Fruit fly (Drosophila melanogaster) whole organism, embryonic: ENCODE measurements around the gene CG33282.
A peak's percentile ranks its signal among the peaks of the same experiment; 100 is the strongest.

Source experiments
- Atf3 ChIP-seq: fragments of 200-800 bp; sonication (Bioruptor generic); optimal IDR thresholded peaks from 3 replicates; lab custom pipeline; 2016; ENCODE audit warnings: missing biosample characterization, missing genetic modification characterization
- CG10274 ChIP-seq: fragments of 200-800 bp; sonication (Bioruptor generic); optimal IDR thresholded peaks from 3 replicates; lab custom pipeline; 2017; ENCODE audit warnings: missing biosample characterization, mild to moderate bottlenecking, missing genetic modification characterization
- CG12155 ChIP-seq: fragments of 200-800 bp; sonication (Bioruptor generic); optimal IDR thresholded peaks from 3 replicates; lab custom pipeline; 2016; ENCODE audit warnings: missing biosample characterization, missing genetic modification characterization
- CG13775 ChIP-seq: fragments of 200-800 bp; sonication (Bioruptor generic); optimal IDR thresholded peaks from 3 replicates; lab custom pipeline; 2017; ENCODE audit warnings: missing biosample characterization, mild to moderate bottlenecking, missing genetic modification characterization
- CG14965 ChIP-seq: fragments of 200-800 bp; sonication (Bioruptor generic); optimal IDR thresholded peaks from 2 replicates; lab custom pipeline; 2016; ENCODE audit warnings: missing biosample characterization, missing genetic modification characterization, borderline replicate concordance
- CG1602 ChIP-seq: fragments of 200-800 bp; sonication (Bioruptor generic); optimal IDR thresholded peaks from 3 replicates; lab custom pipeline; 2016; ENCODE audit warnings: missing biosample characterization, missing genetic modification characterization
- CG1603 ChIP-seq: fragments of 200-800 bp; sonication (Bioruptor generic); optimal IDR thresholded peaks from 2 replicates; lab custom pipeline; 2019; ENCODE audit warnings: missing biosample characterization, mild to moderate bottlenecking, missing genetic modification characterization, moderate library complexity
- CG16815 ChIP-seq: fragments of 200-800 bp; sonication (Bioruptor generic); optimal IDR thresholded peaks from 3 replicates; lab custom pipeline; 2017; ENCODE audit warnings: missing biosample characterization, mild to moderate bottlenecking, missing genetic modification characterization
- CG17186 ChIP-seq: fragments of 200-800 bp; sonication (Bioruptor generic); optimal IDR thresholded peaks from 3 replicates; lab custom pipeline; 2017; ENCODE audit warnings: missing biosample characterization, missing genetic modification reagents, missing genetic modification characterization
- CG17328 ChIP-seq: fragments of 200-800 bp; sonication (Bioruptor generic); IDR thresholded peaks from 2 replicates; pipeline ENCODE4 v1.3.6; 2022; ENCODE audit warnings: missing biosample characterization, missing genetic modification characterization
- CG17912 ChIP-seq: fragments of 200-800 bp; sonication (Bioruptor generic); optimal IDR thresholded peaks from 2 replicates; lab custom pipeline; 2018; ENCODE audit warnings: missing biosample characterization, mild to moderate bottlenecking, missing genetic modification characterization
- CG18011 ChIP-seq: fragments of 200-800 bp; sonication (Bioruptor generic); optimal IDR thresholded peaks from 2 replicates; lab custom pipeline; 2017; ENCODE audit warnings: missing biosample characterization, missing genetic modification characterization, mild to moderate bottlenecking, moderate library complexity, missing genotype
- CG2120 ChIP-seq: fragments of 200-800 bp; sonication (Bioruptor generic); optimal IDR thresholded peaks from 3 replicates; lab custom pipeline; 2016; ENCODE audit warnings: missing biosample characterization, missing genetic modification characterization
- CG2678 ChIP-seq: fragments of 200-800 bp; sonication (Bioruptor generic); optimal IDR thresholded peaks from 3 replicates; lab custom pipeline; 2019; ENCODE audit warnings: missing biosample characterization, mild to moderate bottlenecking, missing genetic modification characterization, moderate library complexity
- CG31388 ChIP-seq: fragments of 200-800 bp; sonication (Bioruptor generic); optimal IDR thresholded peaks from 2 replicates; lab custom pipeline; 2016; ENCODE audit warnings: missing biosample characterization, missing genetic modification characterization
- CG3163 ChIP-seq: fragments of 200-800 bp; sonication (Bioruptor generic); optimal IDR thresholded peaks from 3 replicates; lab custom pipeline; 2016; ENCODE audit warnings: missing biosample characterization, missing genetic modification characterization
- CG3838 ChIP-seq: fragments of 200-800 bp; sonication (Bioruptor generic); optimal IDR thresholded peaks from 3 replicates; lab custom pipeline; 2016; ENCODE audit warnings: missing biosample characterization, missing genetic modification characterization
- CG4360 ChIP-seq: fragments of 200-800 bp; sonication (Bioruptor generic); IDR thresholded peaks from 2 replicates; pipeline ENCODE4 v1.3.6; 2022; ENCODE audit warnings: missing biosample characterization, missing genetic modification characterization
- CG4820 ChIP-seq: fragments of 200-800 bp; sonication (Bioruptor generic); optimal IDR thresholded peaks from 3 replicates; lab custom pipeline; 2016; ENCODE audit warnings: missing biosample characterization, missing genetic modification characterization
- CG7786 ChIP-seq: fragments of 200-800 bp; sonication (Bioruptor generic); optimal IDR thresholded peaks from 2 replicates; lab custom pipeline; 2016; ENCODE audit warnings: missing biosample characterization, missing genetic modification characterization
- CG7839 ChIP-seq: fragments of 200-800 bp; sonication (Bioruptor generic); optimal IDR thresholded peaks from 3 replicates; lab custom pipeline; 2018; ENCODE audit warnings: missing biosample characterization, mild to moderate bottlenecking, missing genetic modification characterization, moderate library complexity
- CG8765 ChIP-seq: fragments of 200-800 bp; sonication (Bioruptor generic); IDR thresholded peaks from 2 replicates; pipeline ENCODE4 v1.3.6; 2022; ENCODE audit warnings: missing biosample characterization, missing genetic modification characterization
- CG9609 ChIP-seq: fragments of 200-800 bp; sonication (Bioruptor generic); optimal IDR thresholded peaks from 3 replicates; lab custom pipeline; 2016; ENCODE audit warnings: missing biosample characterization, missing genetic modification characterization
- CTCF ChIP-seq: fragments of 200-800 bp; sonication (Bioruptor generic); optimal IDR thresholded peaks from 2 replicates; lab custom pipeline; 2017; ENCODE audit warnings: missing biosample characterization, mild to moderate bottlenecking, missing genetic modification characterization, moderate library complexity
- D19A ChIP-seq: fragments of 200-800 bp; optimal IDR thresholded peaks from 3 replicates; lab custom pipeline; 2019; ENCODE audit warnings: missing biosample characterization, mild to moderate bottlenecking, missing genetic modification characterization, moderate library complexity
- D19B ChIP-seq: fragments of 200-800 bp; sonication (Bioruptor generic); optimal IDR thresholded peaks from 2 replicates; lab custom pipeline; 2017; ENCODE audit warnings: missing biosample characterization, mild to moderate bottlenecking, missing genetic modification characterization
- Fer3 ChIP-seq: fragments of 200-800 bp; sonication (Bioruptor generic); optimal IDR thresholded peaks from 2 replicates; lab custom pipeline; 2018; ENCODE audit warnings: missing biosample characterization, mild to moderate bottlenecking, missing genetic modification characterization, moderate library complexity
- Med ChIP-seq: fragments of 200-800 bp; sonication (Bioruptor generic); peaks from one replicate; lab custom pipeline; 2016; ENCODE audit warnings: missing biosample characterization, missing genetic modification characterization, mild to moderate bottlenecking, inconsistent platforms, moderate library complexity
- Oli ChIP-seq: fragments of 200-800 bp; sonication (Bioruptor generic); optimal IDR thresholded peaks from 2 replicates; lab custom pipeline; 2018; ENCODE audit warnings: missing biosample characterization, mild to moderate bottlenecking, missing genetic modification characterization, moderate library complexity
- Ptx1 ChIP-seq: fragments of 200-800 bp; sonication (Bioruptor generic); IDR thresholded peaks from 2 replicates; pipeline ENCODE4 v1.3.6; 2022; ENCODE audit warnings: missing biosample characterization, missing genetic modification characterization
- Ravus ChIP-seq: fragments of 200-800 bp; sonication (Bioruptor generic); IDR thresholded peaks from 2 replicates; pipeline ENCODE4 v1.3.6; 2022; ENCODE audit warnings: missing biosample characterization, missing genetic modification characterization
- Sin3A ChIP-seq: fragments of >200 bp; optimal IDR thresholded peaks from 2 replicates; lab custom pipeline; 2018
- Taf1 ChIP-seq: fragments of 200-800 bp; sonication (Bioruptor generic); IDR thresholded peaks from 2 replicates; pipeline ENCODE4 v1.3.6; 2022; ENCODE audit warnings: missing biosample characterization, missing genetic modification characterization
- YL-1 ChIP-seq: fragments of 200-800 bp; sonication (Bioruptor generic); optimal IDR thresholded peaks from 3 replicates; lab custom pipeline; 2017; ENCODE audit warnings: missing biosample characterization, mild to moderate bottlenecking, missing genetic modification characterization
- cato ChIP-seq: fragments of 200-800 bp; sonication (Bioruptor generic); optimal IDR thresholded peaks from 2 replicates; lab custom pipeline; 2016; ENCODE audit warnings: missing biosample characterization, missing genetic modification characterization, borderline replicate concordance
- chinmo ChIP-seq: fragments of 200-800 bp; sonication (Bioruptor generic); IDR thresholded peaks from 4 replicates; pipeline ENCODE4 v1.3.6; 2022; ENCODE audit warnings: missing biosample characterization, missing genetic modification characterization; ENCODE audit not compliant: partially characterized antibody
- chm ChIP-seq: fragments of 200-800 bp; sonication (Bioruptor generic); IDR thresholded peaks from 2 replicates; pipeline ENCODE4 v1.3.6; 2022; ENCODE audit warnings: missing biosample characterization, missing genetic modification characterization
- crp ChIP-seq, 2 experiments: fragments of 200-800 bp; sonication (Bioruptor generic); optimal IDR thresholded peaks; 2 replicates in 1 of 2; 3 replicates in 1 of 2; lab custom pipeline; 2017; ENCODE audit warnings: missing biosample characterization in 2 of 2, missing genetic modification characterization in 2 of 2, mild to moderate bottlenecking in 1 of 2, moderate library complexity in 1 of 2
- dysf ChIP-seq: fragments of 200-800 bp; sonication (Bioruptor generic); IDR thresholded peaks from 3 replicates; pipeline ENCODE4 v1.3.6; 2022; ENCODE audit warnings: missing biosample characterization, missing genetic modification characterization
- gce ChIP-seq: fragments of 200-800 bp; sonication (Bioruptor generic); IDR thresholded peaks from 3 replicates; pipeline ENCODE4 v1.3.6; 2022; ENCODE audit warnings: missing biosample characterization, missing genetic modification characterization
- insv ChIP-seq, 2 experiments: fragments of 200-800 bp; sonication (Bioruptor generic); optimal IDR thresholded peaks; 3 replicates each; lab custom pipeline; 2016 to 2018; ENCODE audit warnings: missing biosample characterization in 2 of 2, missing genetic modification characterization in 2 of 2
- knrl ChIP-seq: fragments of 200-800 bp; sonication (Bioruptor generic); IDR thresholded peaks from 3 replicates; pipeline ENCODE4 v1.3.6; 2022; ENCODE audit warnings: missing biosample characterization, missing genetic modification characterization; ENCODE audit not compliant: partially characterized antibody
- lola ChIP-seq, 3 experiments: fragments of >200 bp in 2 of 3; fragments of 200-800 bp in 1 of 3; sonication (Bioruptor generic) in 1 of 3; optimal IDR thresholded peaks; 2 replicates each; lab custom pipeline; 2017 to 2019; ENCODE audit warnings: missing biosample characterization in 3 of 3, missing genetic modification characterization in 3 of 3, mild to moderate bottlenecking in 1 of 3, moderate library complexity in 1 of 3
- salm ChIP-seq: fragments of 200-800 bp; sonication (Bioruptor generic); optimal IDR thresholded peaks from 2 replicates; lab custom pipeline; 2018; ENCODE audit warnings: missing biosample characterization, mild to moderate bottlenecking, missing genetic modification characterization
- sisA ChIP-seq: fragments of 200-800 bp; sonication (Bioruptor generic); IDR thresholded peaks from 2 replicates; pipeline ENCODE4 v1.3.6; 2022; ENCODE audit warnings: missing biosample characterization, missing genetic modification characterization
- slou ChIP-seq: fragments of 200-800 bp; sonication (Bioruptor generic); optimal IDR thresholded peaks from 3 replicates; lab custom pipeline; 2016; ENCODE audit warnings: missing biosample characterization, missing genetic modification characterization
- sna ChIP-seq: fragments of 200-800 bp; sonication (Bioruptor generic); IDR thresholded peaks from 2 replicates; pipeline ENCODE4 v1.3.6; 2022; ENCODE audit warnings: missing biosample characterization, missing genetic modification characterization; ENCODE audit not compliant: partially characterized antibody
- sug ChIP-seq: fragments of 200-800 bp; optimal IDR thresholded peaks from 2 replicates; lab custom pipeline; 2019; ENCODE audit warnings: missing biosample characterization, mild to moderate bottlenecking, missing genetic modification characterization, moderate library complexity
- tap ChIP-seq: fragments of 200-800 bp; optimal IDR thresholded peaks from 3 replicates; lab custom pipeline; 2019; ENCODE audit warnings: missing biosample characterization, mild to moderate bottlenecking, missing genetic modification characterization, moderate library complexity
- ttk ChIP-seq: fragments of 200-800 bp; sonication (Bioruptor generic); IDR thresholded peaks from 2 replicates; pipeline ENCODE4 v2.1.2; 2022; ENCODE audit warnings: missing biosample characterization, missing genetic modification characterization

Gene CG33282

DNA sequence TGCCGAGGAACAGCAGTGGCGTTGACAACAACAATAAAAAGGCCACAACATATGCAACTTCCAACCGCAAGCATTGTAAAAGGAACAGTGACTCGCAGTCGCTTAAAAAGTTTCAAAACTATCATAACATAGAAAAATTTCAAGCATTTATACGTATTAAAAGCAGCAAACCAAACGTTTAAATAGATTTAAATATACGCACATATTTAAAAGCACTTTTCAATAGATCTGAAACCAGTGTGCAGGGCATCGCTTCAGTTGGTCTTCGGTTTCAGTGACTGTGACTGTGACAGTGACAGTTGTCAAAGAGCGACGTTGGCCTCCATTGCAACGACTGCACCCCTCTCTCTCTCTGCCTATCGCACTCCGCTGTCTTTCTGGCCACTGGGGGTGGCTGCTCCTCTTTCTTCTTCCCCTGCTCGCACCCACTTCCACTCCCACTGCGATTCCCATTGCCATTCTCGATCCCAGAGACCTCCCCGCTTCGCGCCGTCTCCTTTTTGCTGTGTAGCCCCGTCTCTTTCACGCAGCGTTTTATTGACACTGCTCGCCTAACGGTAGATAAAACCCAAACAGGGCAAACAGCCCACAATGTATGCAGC, 20.5 kb downstream of the CG33282 start (continued):
- peak; percentile 86 for TF ChIP-seq dysf
- TF ChIP-seq insv (GFP tag; optimal IDR thresholded peaks at IDR 0.05; lab: Kevin White, UChicago) = no peak
- peak; percentile 43 for TF ChIP-seq CG16815 (GFP tag; lab: Kevin White, UChicago)
- no peak for TF ChIP-seq CG17912 (GFP tag; lab: Kevin White, UChicago)
- no peak for TF ChIP-seq slou (GFP tag; lab: Kevin White, UChicago)
- peak; percentile 87 for TF ChIP-seq CG2678
- peak; percentile 92 for TF ChIP-seq CG17328 (GFP tag; lab: Robert Waterston, UW)
- peak; percentile 81 for TF ChIP-seq CG7839 (tag; lab: Kevin White, UChicago)
- TF ChIP-seq lola (GFP tag; optimal IDR thresholded peaks at IDR 0.05; lab: Kevin White, UChicago) = peak in 1 of 3 experiments; percentile 48
- TF ChIP-seq tap (tag; lab: Kevin White, UChicago) = peak; percentile 79
- peak; percentile 94 for TF ChIP-seq Med (GFP tag; lab: Kevin White, UChicago)
- peak; percentile 29 for TF ChIP-seq CG9609
- peak; percentile 10 for TF ChIP-seq CG18011 (GFP tag; lab: Kevin White, UChicago)
- TF ChIP-seq gce (GFP tag; lab: Robert Waterston, UW) = peak; percentile 96
- TF ChIP-seq CG12155 (GFP tag; lab: Kevin White, UChicago) = no peak
- no peak for TF ChIP-seq CG3163 (GFP tag; lab: Kevin White, UChicago)
- peak; percentile 82 for TF ChIP-seq Oli (tag; lab: Kevin White, UChicago)
- TF ChIP-seq sisA (GFP tag; lab: Robert Waterston, UW) = peak; percentile 93
- TF ChIP-seq cato = peak; percentile 66
- TF ChIP-seq CG2120 = no peak
- TF ChIP-seq D19B = no peak
- peak; percentile 88 for TF ChIP-seq Ptx1 (GFP tag; lab: Robert Waterston, UW)
- TF ChIP-seq CG10274 (GFP tag; lab: Kevin White, UChicago) = peak; percentile 6
- peak; percentile 66 for TF ChIP-seq salm (tag; lab: Kevin White, UChicago)
- no peak for TF ChIP-seq Ravus (GFP tag; lab: Robert Waterston, UW)
- peak; percentile 67 for TF ChIP-seq CG4820 (GFP tag; lab: Kevin White, UChicago)
- peak; percentile 46 for TF ChIP-seq CTCF
- TF ChIP-seq sna (GFP tag; lab: Robert Waterston, UW) = peak; percentile 57; the same call in 1 of the 2 replicates
- TF ChIP-seq CG4360 (GFP tag; lab: Robert Waterston, UW) = peak; percentile 75
- no peak for TF ChIP-seq Sin3A (lab: Kevin White, UChicago)
- peak; percentile 65 for TF ChIP-seq Fer3
- peak; percentile 73 for TF ChIP-seq D19A (tag; lab: Kevin White, UChicago)
- TF ChIP-seq crp (GFP tag; optimal IDR thresholded peaks at IDR 0.05; lab: Kevin White, UChicago) = peak in 1 of 2 experiments; percentile 13
- no peak for TF ChIP-seq YL-1 (GFP tag; lab: Kevin White, UChicago)
- TF ChIP-seq chm = peak; percentile 87
- TF ChIP-seq CG13775 (GFP tag; lab: Kevin White, UChicago) = peak; percentile 5
- peak; percentile 49; the same call in 1 of the 3 replicates for TF ChIP-seq knrl (GFP tag; lab: Robert Waterston, UW)
- no peak; the same call in 1 of the 2 replicates for TF ChIP-seq CG8765
- TF ChIP-seq CG14965 = no peak
- no peak for TF ChIP-seq chinmo
- TF ChIP-seq Atf3 (GFP tag; lab: Kevin White, UChicago) = peak; percentile 69
- TF ChIP-seq CG17186 (GFP tag; lab: Kevin White, UChicago) = peak; percentile 80
- peak; percentile 92 for TF ChIP-seq ttk (GFP tag; lab: Robert Waterston, UW)
- peak; percentile 44 for TF ChIP-seq CG7786 (GFP tag; lab: Kevin White, UChicago)
- TF ChIP-seq CG3838 (GFP tag; lab: Kevin White, UChicago) = no peak
- no peak for TF ChIP-seq sug
- peak; percentile 90 for TF ChIP-seq CG1603
- TF ChIP-seq CG31388 = peak; percentile 22
- 0 out of 2 replicates have a peak, but pooled peaks have one; percentile 34 for TF ChIP-seq Taf1 (GFP tag; lab: Robert Waterston, UW)
- TF ChIP-seq CG1602 = peak; percentile 64
